Worm (Caenorhabditis elegans): ENCODE measurements around the gene usp-33.

Gene usp-33

DNA sequence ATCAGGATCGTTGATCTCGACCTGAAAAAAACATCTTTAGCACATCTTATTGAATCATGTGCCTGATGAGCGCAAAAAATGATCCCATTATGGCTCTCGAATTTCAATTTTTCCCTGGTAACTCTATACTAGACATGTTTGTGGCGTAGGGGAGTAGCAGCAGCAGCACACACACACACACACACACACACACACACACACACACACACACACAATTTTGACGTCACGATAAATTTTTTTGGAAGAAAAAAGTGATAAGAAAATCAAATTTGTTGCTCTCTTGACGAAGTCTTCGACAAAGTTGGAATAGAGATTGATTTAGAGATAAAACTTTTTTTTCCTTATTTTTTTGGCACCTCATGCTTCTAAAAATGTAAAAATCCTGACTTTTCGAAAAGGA is 38.4 kb downstream of the usp-33 start (continued):
- TF ChIP-seq Y116A8C.19 (tag; optimal IDR thresholded peaks at IDR 0.05; ENCODE audit: borderline replicate concordance), result no peak
- TF ChIP-seq ceh-88 (GFP tag; IDR thresholded peaks at IDR 0.05), result no peak
- no peak for TF ChIP-seq fkh-4 (tag; optimal IDR thresholded peaks at IDR 0.05; ENCODE audit: borderline replicate concordance)
- TF ChIP-seq unc-86 (tag; optimal IDR thresholded peaks at IDR 0.05), result no peak
- TF ChIP-seq nhr-76 (tag; optimal IDR thresholded peaks at IDR 0.05), result no peak
- TF ChIP-seq fkh-10 (GFP tag; optimal IDR thresholded peaks at IDR 0.05), result no peak
- no peak for TF ChIP-seq unc-30 (tag; optimal IDR thresholded peaks at IDR 0.05)
- no peak for TF ChIP-seq mdl-1 (tag; optimal IDR thresholded peaks at IDR 0.05)
- peak; percentile 40 for TF ChIP-seq nhr-71 (tag; optimal IDR thresholded peaks at IDR 0.05)
- TF ChIP-seq zip-4 (GFP tag; optimal IDR thresholded peaks at IDR 0.05), result no peak
- no peak for TF ChIP-seq nhr-84 (tag; optimal IDR thresholded peaks at IDR 0.05)

DNA sequence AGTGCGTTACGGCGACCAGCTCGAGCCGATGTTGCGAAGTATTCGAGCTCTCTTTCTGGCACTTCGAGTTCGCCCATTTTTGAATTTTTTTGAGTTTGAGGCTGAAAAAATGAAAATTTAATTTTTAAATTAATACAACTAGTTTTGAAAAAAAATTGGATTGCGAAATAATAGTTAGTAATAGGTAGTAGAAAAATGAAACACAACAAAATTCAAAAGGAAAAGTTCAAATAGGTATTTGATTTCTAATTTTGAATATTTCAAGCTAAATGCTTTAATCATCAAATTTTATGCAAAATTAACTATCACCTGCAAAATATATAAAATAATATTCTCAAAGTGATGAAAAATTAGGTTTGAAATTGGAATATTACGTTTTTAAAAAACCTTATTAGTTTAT is 39.2 kb downstream of the usp-33 start, which contains the start of gene K09E9.4:
TSS of gene K09E9.4 (minus strand) at position 101 of the 400 bp plus-strand sequence.
- TF ChIP-seq irx-1 (tag; optimal IDR thresholded peaks at IDR 0.05) (no peak), tbx-2 (tag; optimal IDR thresholded peaks at IDR 0.05) (no peak), fkh-10 (GFP tag; optimal IDR thresholded peaks at IDR 0.05) (no peak), nhr-11 (tag; optimal IDR thresholded peaks at IDR 0.05) (no peak), nhr-77 (tag; optimal IDR thresholded peaks at IDR 0.05) (no peak), elt-2 (tag; optimal IDR thresholded peaks at IDR 0.05) (no peak), ces-1 (GFP tag; optimal IDR thresholded peaks at IDR 0.05) (no peak), aha-1 (tag; optimal IDR thresholded peaks at IDR 0.05) (no peak), pax-3 (tag; optimal IDR thresholded peaks at IDR 0.05) (no peak), mef-2 (tag; optimal IDR thresholded peaks at IDR 0.05) (no peak), fos-1 (tag; optimal IDR thresholded peaks at IDR 0.05) (no peak), hpl-2 (GFP tag; optimal IDR thresholded peaks at IDR 0.05) (no peak), tlp-1 (tag; optimal IDR thresholded peaks at IDR 0.05) (no peak)

DNA sequence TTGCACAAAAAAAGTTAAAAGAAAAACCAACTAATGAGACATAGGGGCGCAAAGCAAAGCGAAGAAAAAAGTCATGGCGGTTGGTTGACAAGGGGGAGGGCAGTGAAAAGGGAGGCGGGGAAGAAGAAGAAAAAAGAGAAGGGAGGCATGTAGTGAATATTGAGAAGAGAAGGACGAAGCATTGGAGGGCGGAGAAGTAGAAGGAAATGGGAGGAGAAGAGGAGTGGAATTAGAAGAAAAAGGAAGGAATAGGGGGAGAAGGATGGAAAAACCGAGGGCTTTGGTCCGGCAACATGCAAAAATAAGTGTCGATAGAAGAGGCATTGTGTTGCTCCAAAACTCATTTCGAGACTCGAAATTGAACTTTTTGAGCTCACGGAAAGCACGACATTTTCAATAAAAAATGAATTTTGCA is 39.6 kb downstream of the usp-33 start:
- TF ChIP-seq tbx-2 (tag; optimal IDR thresholded peaks at IDR 0.05), result peak; percentile 7
- peak in 2 of 3 experiments; percentile 45 to 69 for TF ChIP-seq ceh-82 (tag; optimal IDR thresholded peaks at IDR 0.05)
- TF ChIP-seq dsc-1 (tag; optimal IDR thresholded peaks at IDR 0.05), result peak; percentile 19
- no peak for TF ChIP-seq unc-98 (GFP tag; IDR thresholded peaks at IDR 0.05)
- peak; percentile 27 for TF ChIP-seq fkh-8 (tag; optimal IDR thresholded peaks at IDR 0.05)
- no peak for TF ChIP-seq ceh-63 (GFP tag; optimal IDR thresholded peaks at IDR 0.05)
- TF ChIP-seq swsn-7 (tag; optimal IDR thresholded peaks at IDR 0.05), result peak; percentile 6
- TF ChIP-seq egl-27 (tag; optimal IDR thresholded peaks at IDR 0.05), result no peak
- TF ChIP-seq nhr-71 (tag; optimal IDR thresholded peaks at IDR 0.05), result peak; percentile 65
- peak in 1 of 2 experiments; percentile 1 for TF ChIP-seq lin-35 (GFP tag; optimal IDR thresholded peaks at IDR 0.05)
- peak; percentile 23 for TF ChIP-seq nhr-20 (tag; optimal IDR thresholded peaks at IDR 0.05)
- TF ChIP-seq vab-15 (tag; optimal IDR thresholded peaks at IDR 0.05), result no peak
- peak; percentile 24 for TF ChIP-seq nhr-47 (tag; optimal IDR thresholded peaks at IDR 0.05)
- peak in 1 of 2 experiments; percentile 9 for TF ChIP-seq mdl-1 (tag; optimal IDR thresholded peaks at IDR 0.05)
- peak; percentile 2 to 25 for TF ChIP-seq lsy-2 (tag; optimal IDR thresholded peaks at IDR 0.05)
- TF ChIP-seq skn-1 (tag; optimal IDR thresholded peaks at IDR 0.05), result peak; percentile 12
- no peak for TF ChIP-seq hlh-4 (tag; optimal IDR thresholded peaks at IDR 0.05)
- no peak for TF ChIP-seq ceh-90 (tag; optimal IDR thresholded peaks at IDR 0.05)
- TF ChIP-seq fkh-10 (GFP tag; optimal IDR thresholded peaks at IDR 0.05), result peak; percentile 48
- TF ChIP-seq mep-1 (tag; optimal IDR thresholded peaks at IDR 0.05), result peak; percentile 44
- TF ChIP-seq rnt-1 (tag; optimal IDR thresholded peaks at IDR 0.05), result peak; percentile 43
- TF ChIP-seq ceh-8 (GFP tag; optimal IDR thresholded peaks at IDR 0.05), result no peak
- TF ChIP-seq efl-1 (optimal IDR thresholded peaks at IDR 0.05), result peak; percentile 1 to 15
- no peak for TF ChIP-seq efl-1 (GFP tag; optimal IDR thresholded peaks at IDR 0.05 in 1 of 2)
- TF ChIP-seq nhr-28 (tag; optimal IDR thresholded peaks at IDR 0.05), result no peak
- no peak for TF ChIP-seq aly-2 (tag; optimal IDR thresholded peaks at IDR 0.05)
- peak; percentile 7 for TF ChIP-seq xbp-1 (tag; optimal IDR thresholded peaks at IDR 0.05)
- peak; percentile 44 for TF ChIP-seq snu-23 (GFP tag; optimal IDR thresholded peaks at IDR 0.05)
- no peak for TF ChIP-seq elt-2 (tag; optimal IDR thresholded peaks at IDR 0.05)
- TF ChIP-seq lin-14 (GFP tag; optimal IDR thresholded peaks at IDR 0.05), result peak; percentile 81
- TF ChIP-seq blmp-1 (tag; optimal IDR thresholded peaks at IDR 0.05), result peak; percentile 79
- no peak for TF ChIP-seq ets-5 (GFP tag; IDR thresholded peaks at IDR 0.05)
- no peak for TF ChIP-seq unc-30 (tag; optimal IDR thresholded peaks at IDR 0.05)
